Worm (Caenorhabditis elegans) whole organism, L4 larva: ENCODE data around the gene R11F4.2.
A peak's percentile ranks its signal among the peaks of the same experiment; 100 is the strongest.
"Not testable (repeated sequence)": the region's sequence is repeated elsewhere in the genome, so short reads cannot be mapped to it uniquely, and the experiment has no call there.

Experiments
- D1046.2 ChIP-seq: fragments of 200-800 bp; sonication (Bioruptor generic); IDR thresholded peaks from 2 replicates; pipeline ENCODE4 v1.3.6; 2022; ENCODE audit warnings: missing genetic modification characterization, missing compliant biosample characterization
- F37D6.2 ChIP-seq: sonication (generic microtip); optimal IDR thresholded peaks from 2 replicates; lab custom pipeline; 2016; ENCODE audit warnings: mild to moderate bottlenecking, missing genetic modification characterization, missing compliant biosample characterization
- F44E2.7 ChIP-seq: fragments of 200-800 bp; sonication (Bioruptor generic); IDR thresholded peaks from 2 replicates; pipeline ENCODE4 v2.1.2; 2022; ENCODE audit warnings: missing genetic modification characterization, missing compliant biosample characterization
- T20F7.1 ChIP-seq: fragments of 200-800 bp; sonication (Bioruptor generic); optimal IDR thresholded peaks from 2 replicates; lab custom pipeline; 2018; ENCODE audit warnings: mild to moderate bottlenecking, missing genetic modification characterization, missing compliant biosample characterization
- T26A8.4 ChIP-seq: fragments of 200-800 bp; sonication (Bioruptor generic); IDR thresholded peaks from 2 replicates; pipeline ENCODE4 v1.3.6; 2022; ENCODE audit warnings: missing genetic modification characterization, missing compliant biosample characterization
- Y105C5A.15 ChIP-seq: fragments of 200-800 bp; sonication (Bioruptor generic); IDR thresholded peaks from 2 replicates; pipeline ENCODE4 v1.3.6; 2022; ENCODE audit warnings: missing genetic modification characterization, missing compliant biosample characterization
- ZK337.2 ChIP-seq: fragments of 200-800 bp; sonication (Bioruptor generic); IDR thresholded peaks from 2 replicates; pipeline ENCODE4 v1.3.6; 2022; ENCODE audit warnings: missing genetic modification reagents, missing genetic modification characterization, missing compliant biosample characterization
- aha-1 ChIP-seq: fragments of 150-350 bp; peaks from one replicate; lab custom pipeline; 2014; ENCODE audit warnings: missing biosample characterization, missing genetic modification characterization
- arid-1 ChIP-seq: fragments of 200-800 bp; sonication (Bioruptor generic); conservative IDR thresholded peaks from 2 replicates; pipeline ENCODE4 v1.3.6; 2022; ENCODE audit warnings: missing genetic modification reagents, missing genetic modification characterization, missing compliant biosample characterization
- ceh-44 ChIP-seq: fragments of 200-800 bp; sonication (Bioruptor generic); IDR thresholded peaks from 2 replicates; pipeline ENCODE4 v1.3.6; 2022; ENCODE audit warnings: missing genetic modification reagents, missing genetic modification characterization, missing compliant biosample characterization
- daf-19 ChIP-seq: fragments of 200-800 bp; sonication (Bioruptor generic); conservative IDR thresholded peaks from 2 replicates; pipeline ENCODE4 v1.3.6; 2022; ENCODE audit warnings: missing genetic modification characterization, missing compliant biosample characterization
- dmd-6 ChIP-seq: fragments of 200-800 bp; sonication (Bioruptor generic); IDR thresholded peaks from 2 replicates; pipeline ENCODE4 v1.3.6; 2022; ENCODE audit warnings: missing genetic modification reagents, missing genetic modification characterization, missing compliant biosample characterization
- dmd-8 ChIP-seq: fragments of 200-800 bp; sonication (Bioruptor generic); IDR thresholded peaks from 2 replicates; pipeline ENCODE4 v1.3.6; 2022; ENCODE audit warnings: missing genetic modification characterization, missing compliant biosample characterization
- dmd-9 ChIP-seq: fragments of 200-800 bp; sonication (Bioruptor generic); IDR thresholded peaks from 2 replicates; pipeline ENCODE4 v1.3.6; 2022; ENCODE audit warnings: missing genetic modification reagents, missing genetic modification characterization, missing compliant biosample characterization
- dpl-1 ChIP-seq: fragments of 150-350 bp; optimal IDR thresholded peaks from 2 replicates; lab custom pipeline; 2014; ENCODE audit warnings: missing biosample characterization, missing genetic modification reagents, missing genetic modification characterization
- dve-1 ChIP-seq: sonication (generic microtip); optimal IDR thresholded peaks from 2 replicates; lab custom pipeline; 2017; ENCODE audit warnings: antibody characterized with exemption, mild to moderate bottlenecking, missing genetic modification characterization, missing compliant biosample characterization; ENCODE audit not compliant: insufficient read depth
- hif-1 ChIP-seq, 2 experiments: sonication (generic microtip); optimal IDR thresholded peaks; 2 replicates each; lab custom pipeline; 2016 to 2017; ENCODE audit warnings: missing compliant biosample characterization in 2 of 2, missing genetic modification characterization in 2 of 2, missing genetic modification reagents in 2 of 2, missing genotype in 2 of 2, mild to moderate bottlenecking in 1 of 2
- hlh-11 ChIP-seq: fragments of 200-800 bp; sonication (Bioruptor generic); optimal IDR thresholded peaks from 2 replicates; lab custom pipeline; 2018; ENCODE audit warnings: mild to moderate bottlenecking, missing genetic modification characterization, missing compliant biosample characterization
- hlh-30 ChIP-seq: sonication (generic microtip); optimal IDR thresholded peaks from 2 replicates; lab custom pipeline; 2017; ENCODE audit warnings: antibody characterized with exemption, mild to moderate bottlenecking, missing genetic modification characterization, missing compliant biosample characterization; ENCODE audit not compliant: insufficient read depth
- hmg-1.1 ChIP-seq: fragments of 200-800 bp; sonication (Bioruptor generic); IDR thresholded peaks from 2 replicates; pipeline ENCODE4 v1.3.6; 2022; ENCODE audit warnings: missing genetic modification reagents, missing genetic modification characterization, missing compliant biosample characterization
- lim-7 ChIP-seq: fragments of 200-800 bp; sonication (Bioruptor generic); IDR thresholded peaks from 2 replicates; pipeline ENCODE4 v1.3.6; 2022; ENCODE audit warnings: missing genetic modification characterization, missing compliant biosample characterization
- lin-1 ChIP-seq: fragments of 200-800 bp; sonication (Bioruptor generic); IDR thresholded peaks from 2 replicates; pipeline ENCODE4 v1.3.6; 2022; ENCODE audit warnings: missing genetic modification reagents, missing genetic modification characterization, missing compliant biosample characterization
- lin-29 ChIP-seq: fragments of 200-800 bp; sonication (Bioruptor generic); IDR thresholded peaks from 2 replicates; pipeline ENCODE4 v1.3.6; 2022; ENCODE audit warnings: missing genetic modification reagents, missing genetic modification characterization, missing compliant biosample characterization
- lin-38 ChIP-seq: fragments of 200-800 bp; sonication (Bioruptor generic); IDR thresholded peaks from 2 replicates; pipeline ENCODE4 v1.3.6; 2022; ENCODE audit warnings: missing genetic modification reagents, missing genetic modification characterization, missing compliant biosample characterization
- lsy-2 ChIP-seq, 2 experiments: fragments of 150-350 bp in 1 of 2; sonication (generic microtip) in 1 of 2; optimal IDR thresholded peaks; 2 replicates each; lab custom pipeline; 2014 to 2017; ENCODE audit warnings: missing biosample characterization in 2 of 2, missing genetic modification characterization in 2 of 2
- madf-9 ChIP-seq: fragments of 200-800 bp; sonication (Bioruptor generic); conservative IDR thresholded peaks from 2 replicates; pipeline ENCODE4 v1.3.6; 2022; ENCODE audit warnings: missing genetic modification reagents, missing genetic modification characterization, missing compliant biosample characterization
- mdl-1 ChIP-seq, 2 experiments: fragments of 150-350 bp in 1 of 2; sonication (generic microtip) in 1 of 2; optimal IDR thresholded peaks; 2 replicates each; lab custom pipeline; 2014 to 2017; ENCODE audit warnings: missing biosample characterization in 2 of 2, missing genetic modification characterization in 2 of 2
- mes-2 ChIP-seq: sonication (generic microtip); optimal IDR thresholded peaks from 2 replicates; lab custom pipeline; 2016; ENCODE audit warnings: missing genotype, mild to moderate bottlenecking, missing genetic modification characterization, missing compliant biosample characterization; ENCODE audit not compliant: poor library complexity, severe bottlenecking
- nhr-102 ChIP-seq: sonication (generic microtip); optimal IDR thresholded peaks from 2 replicates; lab custom pipeline; 2016; ENCODE audit warnings: mild to moderate bottlenecking, missing genetic modification characterization, moderate library complexity, missing compliant biosample characterization
- nhr-41 ChIP-seq: fragments of 200-800 bp; sonication (Bioruptor generic); IDR thresholded peaks from 2 replicates; pipeline ENCODE4 v1.3.6; 2022; ENCODE audit warnings: missing genetic modification reagents, missing genetic modification characterization, missing compliant biosample characterization
- nhr-42 ChIP-seq: fragments of 200-800 bp; sonication (Bioruptor generic); IDR thresholded peaks from 2 replicates; pipeline ENCODE4 v1.3.6; 2022; ENCODE audit warnings: missing genetic modification characterization, missing compliant biosample characterization
- pha-4 ChIP-seq, 2 experiments: fragments of 150-350 bp in 1 of 2; fragments of 200-800 bp in 1 of 2; sonication (Bioruptor generic) in 1 of 2; IDR thresholded peaks in 1 of 2; optimal IDR thresholded peaks in 1 of 2; 2 replicates each; pipeline versions ENCODE4 v1.3.6 to Lab custom; 2014 to 2022; ENCODE audit warnings: missing genetic modification characterization in 2 of 2, missing genetic modification reagents in 2 of 2, missing biosample characterization in 1 of 2, missing compliant biosample characterization in 1 of 2
- php-3 ChIP-seq: fragments of 200-800 bp; sonication (Bioruptor generic); IDR thresholded peaks from 2 replicates; pipeline ENCODE4 v1.3.6; 2022; ENCODE audit warnings: missing genetic modification reagents, missing genetic modification characterization, missing compliant biosample characterization
- rbr-2 ChIP-seq: sonication (generic microtip); optimal IDR thresholded peaks from 2 replicates; lab custom pipeline; 2016; ENCODE audit warnings: missing genotype, missing genetic modification characterization, missing compliant biosample characterization
- set-16 ChIP-seq: fragments of 200-800 bp; sonication (Bioruptor generic); IDR thresholded peaks from 2 replicates; pipeline ENCODE4 v1.3.6; 2022; ENCODE audit warnings: missing genetic modification reagents, missing genetic modification characterization, missing compliant biosample characterization
- snpc-1.2 ChIP-seq: fragments of 200-800 bp; sonication (Bioruptor generic); IDR thresholded peaks from 2 replicates; pipeline ENCODE4 v1.3.6; 2022; ENCODE audit warnings: missing genetic modification reagents, missing genetic modification characterization, missing compliant biosample characterization
- spr-1 ChIP-seq: sonication (generic microtip); optimal IDR thresholded peaks from 2 replicates; lab custom pipeline; 2016; ENCODE audit warnings: mild to moderate bottlenecking, missing genetic modification characterization, missing compliant biosample characterization
- tag-97 ChIP-seq: fragments of 200-800 bp; sonication (Bioruptor generic); IDR thresholded peaks from 2 replicates; pipeline ENCODE4 v1.3.6; 2022; ENCODE audit warnings: missing genetic modification characterization, missing compliant biosample characterization
- tra-1 ChIP-seq: fragments of 200-800 bp; sonication (Bioruptor generic); IDR thresholded peaks from 2 replicates; pipeline ENCODE4 v1.3.6; 2022; ENCODE audit warnings: missing genetic modification reagents, missing genetic modification characterization, missing compliant biosample characterization
- vab-7 ChIP-seq: fragments of 200-800 bp; sonication (Bioruptor generic); IDR thresholded peaks from 2 replicates; pipeline ENCODE4 v1.3.6; 2022; ENCODE audit warnings: missing genetic modification reagents, missing genetic modification characterization, missing compliant biosample characterization
- zfp-2 ChIP-seq: sonication (generic microtip); optimal IDR thresholded peaks from 2 replicates; lab custom pipeline; 2016; ENCODE audit warnings: mild to moderate bottlenecking, missing genetic modification characterization, missing compliant biosample characterization
- zfp-3 ChIP-seq: fragments of 200-800 bp; sonication (Bioruptor generic); conservative IDR thresholded peaks from 2 replicates; pipeline ENCODE4 v1.3.6; 2022; ENCODE audit warnings: missing genetic modification reagents, missing genetic modification characterization, missing compliant biosample characterization

The R11F4.2 gene

DNA sequence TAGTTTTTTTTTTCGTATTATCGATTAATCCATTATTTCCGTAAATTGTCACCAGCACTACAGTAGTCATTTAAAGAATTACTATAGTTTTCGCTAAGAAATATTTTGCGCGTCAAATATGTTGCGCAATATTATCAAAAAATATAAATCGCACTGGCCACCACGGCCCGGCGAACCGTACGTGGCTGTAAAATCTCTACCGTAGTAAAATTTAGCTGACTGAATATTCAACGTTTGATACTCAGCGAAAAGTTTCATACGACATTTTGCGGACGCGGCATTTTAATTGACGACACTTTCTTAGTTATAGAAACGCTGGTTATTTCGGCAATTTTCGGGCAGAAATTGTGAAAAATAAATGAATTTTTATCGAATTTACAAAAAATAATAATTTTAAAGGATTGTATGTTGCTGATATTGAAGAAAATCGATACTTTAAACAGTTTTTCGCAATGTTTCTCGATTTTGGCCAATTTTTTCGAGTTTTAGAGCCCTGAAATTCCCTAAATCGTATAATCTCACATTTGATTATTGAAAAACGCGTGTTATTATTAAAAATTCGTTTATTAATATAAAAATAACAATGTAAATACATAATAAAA is 34.9 kb upstream of the R11F4.2 start (continued):
- peak; percentile 75; the same call in 1 of the 2 replicates for TF ChIP-seq dmd-8 (GFP tag; lab: Robert Waterston, UW)
- peak; percentile 99 for TF ChIP-seq php-3 (GFP tag; lab: Robert Waterston, UW)
- TF ChIP-seq daf-19 (GFP tag; lab: Robert Waterston, UW) = peak; percentile 82
- peak; percentile 97 for TF ChIP-seq tag-97 (GFP tag; lab: Robert Waterston, UW)
- peak; percentile 91 for TF ChIP-seq nhr-102
- TF ChIP-seq F37D6.2 = peak; percentile 34
- peak; percentile 83 for TF ChIP-seq rbr-2
- peak; percentile 45 for TF ChIP-seq zfp-2
- peak; percentile 100 for TF ChIP-seq tra-1 (GFP tag; lab: Robert Waterston, UW)
- TF ChIP-seq lin-1 (GFP tag; lab: Robert Waterston, UW) = peak; percentile 97
- peak; percentile 98 for TF ChIP-seq D1046.2 (GFP tag; lab: Robert Waterston, UW)
- TF ChIP-seq nhr-42 (GFP tag; lab: Robert Waterston, UW) = peak; percentile 99
- TF ChIP-seq lim-7 = peak; percentile 69
- TF ChIP-seq snpc-1.2 = peak; percentile 83
- peak; percentile 35 for TF ChIP-seq dpl-1 (GFP tag; lab: Kevin White, UChicago)
- TF ChIP-seq nhr-41 (GFP tag; lab: Robert Waterston, UW) = peak; percentile 98
- peak; percentile 100 for TF ChIP-seq dmd-9
- TF ChIP-seq lsy-2 (tag; optimal IDR thresholded peaks at IDR 0.05; lab: Kevin White, UChicago) = peak; percentile 48 to 74
- peak; percentile 89 for TF ChIP-seq F44E2.7
- peak; percentile 72 for TF ChIP-seq Y105C5A.15
- peak; percentile 98 for TF ChIP-seq pha-4 (GFP tag; IDR thresholded peaks at IDR 0.05; lab: Robert Waterston, UW)
- not testable (repeated sequence) for TF ChIP-seq pha-4 (tag; optimal IDR thresholded peaks at IDR 0.05; lab: Kevin White, UChicago)
- peak; percentile 68 for TF ChIP-seq spr-1 (tag; lab: Kevin White, UChicago)
- TF ChIP-seq arid-1 (GFP tag; lab: Robert Waterston, UW) = peak; percentile 94
- peak; percentile 99 for TF ChIP-seq ZK337.2 (GFP tag; lab: Robert Waterston, UW)

ce11 chrII:4049672-4050071 is 33.2 kb upstream of the R11F4.2 start:
- TF ChIP-seq ZK337.2 (GFP tag; lab: Robert Waterston, UW) = peak; percentile 76; the same call in 1 of the 2 replicates
- peak in 1 of 2 experiments; percentile 29 for TF ChIP-seq hif-1 (tag; optimal IDR thresholded peaks at IDR 0.05; lab: Kevin White, UChicago)
- TF ChIP-seq set-16 = peak; percentile 39; the same call in 1 of the 2 replicates
- TF ChIP-seq dmd-6 = peak; percentile 85
- TF ChIP-seq mes-2 (tag; lab: Kevin White, UChicago) = peak; percentile 21
- peak; percentile 31 for TF ChIP-seq rbr-2
- TF ChIP-seq T26A8.4 (GFP tag; lab: Robert Waterston, UW) = peak; percentile 24; the same call in 1 of the 2 replicates
- peak; percentile 35 for TF ChIP-seq hlh-11
- peak; percentile 42; the same call in 1 of the 2 replicates for TF ChIP-seq pha-4 (GFP tag; IDR thresholded peaks at IDR 0.05; lab: Robert Waterston, UW)
- not testable (repeated sequence) for TF ChIP-seq pha-4 (tag; optimal IDR thresholded peaks at IDR 0.05; lab: Kevin White, UChicago)
- TF ChIP-seq ceh-44 (GFP tag; lab: Robert Waterston, UW) = peak; percentile 52; the same call in 1 of the 2 replicates
- TF ChIP-seq lin-38 (GFP tag; lab: Robert Waterston, UW) = peak; percentile 77
- peak in 1 of 2 experiments; percentile 78 for TF ChIP-seq lsy-2 (tag; optimal IDR thresholded peaks at IDR 0.05; lab: Kevin White, UChicago)
- TF ChIP-seq dmd-9 = peak; percentile 87
- TF ChIP-seq D1046.2 (GFP tag; lab: Robert Waterston, UW) = peak; percentile 51; the same call in 1 of the 2 replicates
- peak; percentile 46 for TF ChIP-seq hmg-1.1
- peak; percentile 26 for TF ChIP-seq hlh-30
- TF ChIP-seq php-3 (GFP tag; lab: Robert Waterston, UW) = 0 out of 2 replicates have a peak, but pooled peaks have one; percentile 62
- TF ChIP-seq lin-29 (GFP tag; lab: Robert Waterston, UW) = 0 out of 2 replicates have a peak, but pooled peaks have one; percentile 55
- peak; percentile 37 for TF ChIP-seq dpl-1 (GFP tag; lab: Kevin White, UChicago)
- peak in 1 of 2 experiments; percentile 58 for TF ChIP-seq mdl-1 (tag; optimal IDR thresholded peaks at IDR 0.05; lab: Kevin White, UChicago)
- TF ChIP-seq nhr-42 (GFP tag; lab: Robert Waterston, UW) = peak; percentile 72; the same call in 1 of the 2 replicates
- TF ChIP-seq madf-9 (GFP tag; lab: Robert Waterston, UW) = peak; percentile 60; the same call in 1 of the 2 replicates
- TF ChIP-seq dve-1 (tag; lab: Kevin White, UChicago) = peak; percentile 11
- TF ChIP-seq vab-7 = 0 out of 2 replicates have a peak, but pooled peaks have one; percentile 15
- TF ChIP-seq aha-1 (tag; lab: Kevin White, UChicago) = peak; percentile 79
- peak; percentile 49 for TF ChIP-seq T20F7.1 (GFP tag; lab: Kevin White, UChicago)
- TF ChIP-seq zfp-3 (GFP tag; lab: Robert Waterston, UW) = peak; percentile 60; the same call in 1 of the 2 replicates
- peak; percentile 57; the same call in 1 of the 2 replicates for TF ChIP-seq tra-1 (GFP tag; lab: Robert Waterston, UW)
